Worm (Caenorhabditis elegans) whole organism, L4 larva: ENCODE measurements around the gene nep-11.

ENCODE experiments used
- D1046.2 ChIP-seq: fragments of 200-800 bp; sonication (Bioruptor generic); IDR thresholded peaks from 2 replicates; pipeline ENCODE4 v1.3.6; 2022; ENCODE audit warnings: missing genetic modification characterization, missing compliant biosample characterization
- F10B5.3 ChIP-seq: sonication (generic microtip); optimal IDR thresholded peaks from 2 replicates; lab custom pipeline; 2016; ENCODE audit warnings: mild to moderate bottlenecking, missing genetic modification characterization, missing compliant biosample characterization
- F26F4.8 ChIP-seq: fragments of 200-800 bp; sonication (Bioruptor generic); conservative IDR thresholded peaks from 2 replicates; pipeline ENCODE4 v1.3.6; 2022; ENCODE audit warnings: missing genetic modification characterization, missing compliant biosample characterization
- F37D6.2 ChIP-seq: sonication (generic microtip); optimal IDR thresholded peaks from 2 replicates; lab custom pipeline; 2016; ENCODE audit warnings: mild to moderate bottlenecking, missing genetic modification characterization, missing compliant biosample characterization
- F44E2.7 ChIP-seq: fragments of 200-800 bp; sonication (Bioruptor generic); IDR thresholded peaks from 2 replicates; pipeline ENCODE4 v2.1.2; 2022; ENCODE audit warnings: missing genetic modification characterization, missing compliant biosample characterization
- F49E8.2 ChIP-seq: sonication (generic microtip); optimal IDR thresholded peaks from 2 replicates; lab custom pipeline; 2016; ENCODE audit warnings: missing compliant biosample characterization, mild to moderate bottlenecking, missing genetic modification characterization, borderline replicate concordance
- T20F7.1 ChIP-seq: fragments of 200-800 bp; sonication (Bioruptor generic); optimal IDR thresholded peaks from 2 replicates; lab custom pipeline; 2018; ENCODE audit warnings: mild to moderate bottlenecking, missing genetic modification characterization, missing compliant biosample characterization
- Y105C5A.15 ChIP-seq: fragments of 200-800 bp; sonication (Bioruptor generic); IDR thresholded peaks from 2 replicates; pipeline ENCODE4 v1.3.6; 2022; ENCODE audit warnings: missing genetic modification characterization, missing compliant biosample characterization
- ZK337.2 ChIP-seq: fragments of 200-800 bp; sonication (Bioruptor generic); IDR thresholded peaks from 2 replicates; pipeline ENCODE4 v1.3.6; 2022; ENCODE audit warnings: missing genetic modification reagents, missing genetic modification characterization, missing compliant biosample characterization
- arid-1 ChIP-seq: fragments of 200-800 bp; sonication (Bioruptor generic); conservative IDR thresholded peaks from 2 replicates; pipeline ENCODE4 v1.3.6; 2022; ENCODE audit warnings: missing genetic modification reagents, missing genetic modification characterization, missing compliant biosample characterization
- ceh-44 ChIP-seq: fragments of 200-800 bp; sonication (Bioruptor generic); IDR thresholded peaks from 2 replicates; pipeline ENCODE4 v1.3.6; 2022; ENCODE audit warnings: missing genetic modification reagents, missing genetic modification characterization, missing compliant biosample characterization
- ceh-62 ChIP-seq: sonication (generic microtip); optimal IDR thresholded peaks from 2 replicates; lab custom pipeline; 2017; ENCODE audit warnings: missing biosample characterization, missing genetic modification characterization
- ces-1 ChIP-seq: fragments of 150-350 bp; sonication (generic microtip); optimal IDR thresholded peaks from 4 replicates; lab custom pipeline; 2014; ENCODE audit warnings: missing biosample characterization, missing genetic modification reagents, missing genetic modification characterization
- ctbp-1 ChIP-seq: fragments of 200-800 bp; sonication (Bioruptor generic); IDR thresholded peaks from 2 replicates; pipeline ENCODE4 v1.3.6; 2022; ENCODE audit warnings: missing genetic modification reagents, missing genetic modification characterization, missing compliant biosample characterization
- daf-16 ChIP-seq, 3 experiments: sonication (generic microtip); optimal IDR thresholded peaks; 2 replicates each; lab custom pipeline; 2016 to 2017; ENCODE audit warnings: missing genetic modification characterization in 3 of 3, missing genetic modification reagents in 3 of 3, mild to moderate bottlenecking in 2 of 3, missing compliant biosample characterization in 2 of 3, missing biosample characterization in 1 of 3, moderate library complexity in 1 of 3
- dmd-8 ChIP-seq: fragments of 200-800 bp; sonication (Bioruptor generic); IDR thresholded peaks from 2 replicates; pipeline ENCODE4 v1.3.6; 2022; ENCODE audit warnings: missing genetic modification characterization, missing compliant biosample characterization
- duxl-1 ChIP-seq: sonication (generic microtip); optimal IDR thresholded peaks from 2 replicates; lab custom pipeline; 2016; ENCODE audit warnings: mild to moderate bottlenecking, missing genetic modification characterization, moderate library complexity, missing compliant biosample characterization; ENCODE audit not compliant: poor library complexity
- egl-43 ChIP-seq: fragments of 200-800 bp; sonication (Bioruptor generic); IDR thresholded peaks from 2 replicates; pipeline ENCODE4 v1.3.6; 2022; ENCODE audit warnings: missing genetic modification reagents, missing genetic modification characterization, missing compliant biosample characterization
- hif-1 ChIP-seq, 2 experiments: sonication (generic microtip); optimal IDR thresholded peaks; 2 replicates each; lab custom pipeline; 2016 to 2017; ENCODE audit warnings: missing compliant biosample characterization in 2 of 2, missing genetic modification characterization in 2 of 2, missing genetic modification reagents in 2 of 2, missing genotype in 2 of 2, mild to moderate bottlenecking in 1 of 2
- hlh-11 ChIP-seq: fragments of 200-800 bp; sonication (Bioruptor generic); optimal IDR thresholded peaks from 2 replicates; lab custom pipeline; 2018; ENCODE audit warnings: mild to moderate bottlenecking, missing genetic modification characterization, missing compliant biosample characterization
- hlh-30 ChIP-seq: sonication (generic microtip); optimal IDR thresholded peaks from 2 replicates; lab custom pipeline; 2017; ENCODE audit warnings: antibody characterized with exemption, mild to moderate bottlenecking, missing genetic modification characterization, missing compliant biosample characterization; ENCODE audit not compliant: insufficient read depth
- lim-7 ChIP-seq: fragments of 200-800 bp; sonication (Bioruptor generic); IDR thresholded peaks from 2 replicates; pipeline ENCODE4 v1.3.6; 2022; ENCODE audit warnings: missing genetic modification characterization, missing compliant biosample characterization
- lin-13 ChIP-seq: fragments of 150-350 bp; optimal IDR thresholded peaks from 2 replicates; lab custom pipeline; 2014; ENCODE audit warnings: missing biosample characterization, missing genetic modification reagents, missing genetic modification characterization
- lin-15B ChIP-seq: fragments of 150-350 bp; sonication (generic microtip); optimal IDR thresholded peaks from 3 replicates; lab custom pipeline; 2014; ENCODE audit warnings: missing biosample characterization, missing genetic modification characterization
- lin-39 ChIP-seq: fragments of 150-350 bp; optimal IDR thresholded peaks from 2 replicates; lab custom pipeline; 2014; ENCODE audit warnings: missing biosample characterization, missing genetic modification reagents, missing genetic modification characterization
- madf-5 ChIP-seq, 2 experiments: fragments of 200-800 bp; sonication (Bioruptor generic); IDR thresholded peaks; 2 replicates each; pipeline ENCODE4 v1.3.6; 2022; ENCODE audit warnings: missing compliant biosample characterization in 2 of 2, missing genetic modification characterization in 2 of 2
- mdl-1 ChIP-seq, 2 experiments: fragments of 150-350 bp in 1 of 2; sonication (generic microtip) in 1 of 2; optimal IDR thresholded peaks; 2 replicates each; lab custom pipeline; 2014 to 2017; ENCODE audit warnings: missing biosample characterization in 2 of 2, missing genetic modification characterization in 2 of 2
- nhr-11 ChIP-seq: fragments of 150-350 bp; optimal IDR thresholded peaks from 2 replicates; lab custom pipeline; 2014; ENCODE audit warnings: missing biosample characterization, missing genetic modification characterization
- nhr-111 ChIP-seq: fragments of 200-800 bp; sonication (Bioruptor generic); optimal IDR thresholded peaks from 2 replicates; lab custom pipeline; 2018; ENCODE audit warnings: mild to moderate bottlenecking, missing genetic modification characterization, missing compliant biosample characterization
- nhr-25 ChIP-seq: sonication (generic microtip); optimal IDR thresholded peaks from 2 replicates; lab custom pipeline; 2017; ENCODE audit warnings: missing genetic modification characterization, mild to moderate bottlenecking, missing compliant biosample characterization, antibody characterized with exemption, moderate library complexity, borderline replicate concordance; ENCODE audit not compliant: insufficient read depth
- nhr-28 ChIP-seq: fragments of 150-350 bp; optimal IDR thresholded peaks from 2 replicates; lab custom pipeline; 2014; ENCODE audit warnings: missing biosample characterization, missing genetic modification characterization
- nhr-77 ChIP-seq: fragments of 150-350 bp; optimal IDR thresholded peaks from 2 replicates; lab custom pipeline; 2014; ENCODE audit warnings: missing biosample characterization, missing genetic modification characterization
- saeg-2 ChIP-seq: fragments of 200-800 bp; sonication (Bioruptor generic); IDR thresholded peaks from 2 replicates; pipeline ENCODE4 v1.3.6; 2022; ENCODE audit warnings: missing genetic modification reagents, missing genetic modification characterization, missing compliant biosample characterization
- set-16 ChIP-seq: fragments of 200-800 bp; sonication (Bioruptor generic); IDR thresholded peaks from 2 replicates; pipeline ENCODE4 v1.3.6; 2022; ENCODE audit warnings: missing genetic modification reagents, missing genetic modification characterization, missing compliant biosample characterization
- tag-97 ChIP-seq: fragments of 200-800 bp; sonication (Bioruptor generic); IDR thresholded peaks from 2 replicates; pipeline ENCODE4 v1.3.6; 2022; ENCODE audit warnings: missing genetic modification characterization, missing compliant biosample characterization
- unc-130 ChIP-seq: sonication (generic microtip); optimal IDR thresholded peaks from 2 replicates; lab custom pipeline; 2016; ENCODE audit warnings: missing genetic modification reagents, missing genetic modification characterization, missing compliant biosample characterization
- unc-39 ChIP-seq: sonication (generic microtip); optimal IDR thresholded peaks from 2 replicates; lab custom pipeline; 2017; ENCODE audit warnings: missing biosample characterization, missing genetic modification characterization
- zfp-3 ChIP-seq: fragments of 200-800 bp; sonication (Bioruptor generic); conservative IDR thresholded peaks from 2 replicates; pipeline ENCODE4 v1.3.6; 2022; ENCODE audit warnings: missing genetic modification reagents, missing genetic modification characterization, missing compliant biosample characterization
- zip-11 ChIP-seq: fragments of 200-800 bp; sonication (Bioruptor generic); IDR thresholded peaks from 2 replicates; pipeline ENCODE4 v1.3.6; 2022; ENCODE audit warnings: missing genetic modification characterization, missing compliant biosample characterization
- ztf-11 ChIP-seq: fragments of 150-350 bp; optimal IDR thresholded peaks from 2 replicates; lab custom pipeline; 2014; ENCODE audit warnings: missing biosample characterization, missing genetic modification characterization

Gene nep-11

ce11 chrII:3439244-3439698 lies 13.9 kb upstream of the nep-11 start (continued):
- TF ChIP-seq unc-39 (tag; lab: Kevin White, UChicago) (no peak), ZK337.2 (GFP tag; lab: Robert Waterston, UW) (no peak), nhr-77 (tag; lab: Kevin White, UChicago) (no peak), madf-5 (GFP tag; IDR thresholded peaks at IDR 0.05; lab: Robert Waterston, UW) (peak; percentile 58 to 81; a peak in 2 of 4 replicates), egl-43 (GFP tag; lab: Robert Waterston, UW) (peak; percentile 87), F10B5.3 (tag; lab: Kevin White, UChicago) (no peak), ztf-11 (tag; lab: Kevin White, UChicago) (no peak), lin-13 (peak; percentile 58), arid-1 (no peak), D1046.2 (peak; percentile 77; the same call in 1 of the 2 replicates), zip-11 (GFP tag; lab: Robert Waterston, UW) (no peak), T20F7.1 (no peak), mdl-1 (tag; optimal IDR thresholded peaks at IDR 0.05; lab: Kevin White, UChicago) (no peak), unc-130 (GFP tag; lab: Kevin White, UChicago) (peak; percentile 60), F44E2.7 (peak; percentile 77; the same call in 1 of the 2 replicates), lin-15B (no peak), F37D6.2 (tag; lab: Kevin White, UChicago) (no peak), lin-39 (tag; lab: Kevin White, UChicago) (no peak), nhr-28 (tag; lab: Kevin White, UChicago) (peak; percentile 68), nhr-111 (GFP tag; lab: Kevin White, UChicago) (no peak), ces-1 (GFP tag; lab: Kevin White, UChicago) (no peak), F26F4.8 (peak; percentile 81), ceh-44 (GFP tag; lab: Robert Waterston, UW) (peak; percentile 54; the same call in 1 of the 2 replicates), duxl-1 (tag; lab: Kevin White, UChicago) (peak; percentile 73), dmd-8 (GFP tag; lab: Robert Waterston, UW) (peak; percentile 91), nhr-11 (tag; lab: Kevin White, UChicago) (no peak), hlh-30 (peak; percentile 30), ceh-62 (tag; lab: Kevin White, UChicago) (no peak), hif-1 (tag; optimal IDR thresholded peaks at IDR 0.05; lab: Kevin White, UChicago) (peak in 1 of 2 experiments; percentile 52), zfp-3 (peak; percentile 73; the same call in 1 of the 2 replicates), tag-97 (GFP tag; lab: Robert Waterston, UW) (no peak), F49E8.2 (tag; lab: Kevin White, UChicago) (peak; percentile 8), ctbp-1 (GFP tag; lab: Robert Waterston, UW) (peak; percentile 67), daf-16 (GFP tag; optimal IDR thresholded peaks at IDR 0.05; lab: Kevin White, UChicago) (peak; percentile 63 to 90), daf-16 (tag; optimal IDR thresholded peaks at IDR 0.05; lab: Kevin White, UChicago) (peak; percentile 76), hlh-11 (tag; lab: Kevin White, UChicago) (peak; percentile 81), saeg-2 (GFP tag; lab: Robert Waterston, UW) (peak; percentile 53; the same call in 1 of the 2 replicates)

ce11 chrII:3438280-3438679 lies 12.9 kb upstream of the nep-11 start:
- no peak for TF ChIP-seq Y105C5A.15
- no peak for TF ChIP-seq nhr-25
- peak; percentile 2 for TF ChIP-seq hlh-11 (tag; lab: Kevin White, UChicago)

ce11 chrII:3437393-3437792 lies 12.1 kb upstream of the nep-11 start:
- TF ChIP-seq unc-130 (GFP tag; lab: Kevin White, UChicago), result no peak
- TF ChIP-seq set-16, result peak; percentile 77
- TF ChIP-seq lim-7 (GFP tag; lab: Robert Waterston, UW), result no peak
